Worm (Caenorhabditis elegans): ENCODE results near the gene Y49F6C.2.

The Y49F6C.2 gene

DNA sequence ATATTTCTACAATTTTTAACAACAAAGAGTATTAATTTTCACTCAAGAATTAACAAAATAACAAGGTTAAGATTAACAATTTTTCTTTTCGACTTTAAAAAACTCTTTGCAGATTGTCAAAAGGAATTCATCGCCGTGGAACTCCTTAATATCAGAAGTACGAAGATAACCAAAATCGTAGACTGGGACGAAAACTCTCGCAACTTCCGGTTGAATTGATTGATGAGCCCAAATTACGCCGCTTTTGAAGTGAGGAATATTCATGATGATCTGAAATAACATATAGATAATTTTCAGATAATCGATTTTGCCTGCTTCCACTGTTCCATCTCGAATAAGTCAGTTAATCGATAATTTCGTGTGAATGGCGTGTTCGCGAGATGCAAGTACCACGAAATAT, 34.7 kb upstream of the Y49F6C.2 start, which contains the start of gene F14D2.15:
F14D2.15 (minus strand) TSS at position 101 of the 400 bp plus-strand sequence.
- TF ChIP-seq ceh-28 (tag; optimal IDR thresholded peaks at IDR 0.05) (peak; percentile 49), Y75B8A.6 (GFP tag; IDR thresholded peaks at IDR 0.05) (no peak)

DNA sequence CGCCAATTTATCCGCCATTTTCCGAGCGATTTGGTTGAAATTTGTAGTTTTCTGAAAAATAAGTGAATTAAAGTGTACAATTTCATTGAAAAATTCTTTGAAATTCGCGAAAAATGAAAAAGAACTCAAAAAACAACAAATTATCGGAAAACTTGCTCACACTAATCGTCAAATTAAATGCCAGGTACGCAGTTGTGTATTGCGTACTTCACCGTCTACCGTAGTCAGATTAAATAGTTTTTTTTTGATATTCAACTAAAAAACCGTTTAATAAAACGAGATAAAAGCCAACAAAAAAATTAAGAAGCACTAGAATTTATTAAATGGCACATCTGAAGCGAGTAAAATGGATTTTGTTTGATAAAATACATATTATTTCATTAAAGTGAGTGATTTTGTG, 33.5 kb upstream of the Y49F6C.2 start, which contains the start of gene bath-28:
bath-28 (minus strand) TSS at position 51 of the 400 bp plus-strand sequence.
- TF ChIP-seq tag-97 (GFP tag; IDR thresholded peaks at IDR 0.05), result no peak
- TF ChIP-seq daf-16 (GFP tag; optimal IDR thresholded peaks at IDR 0.05), result no peak
- no peak for TF ChIP-seq daf-16 (tag; optimal IDR thresholded peaks at IDR 0.05)
- TF ChIP-seq nhr-111 (GFP tag; optimal IDR thresholded peaks at IDR 0.05), result no peak
- TF ChIP-seq madf-5 (GFP tag; IDR thresholded peaks at IDR 0.05), result no peak
- no peak for TF ChIP-seq nhr-41 (GFP tag; IDR thresholded peaks at IDR 0.05)
- no peak for TF ChIP-seq spr-3 (GFP tag; optimal IDR thresholded peaks at IDR 0.05)
- TF ChIP-seq cey-2 (tag; optimal IDR thresholded peaks at IDR 0.05; ENCODE audit: borderline replicate concordance, insufficient read depth), result no peak
- no peak for TF ChIP-seq ceh-44 (GFP tag; IDR thresholded peaks at IDR 0.05)
- TF ChIP-seq arid-1 (GFP tag; conservative IDR thresholded peaks at IDR 0.05), result no peak
- TF ChIP-seq fkh-10 (GFP tag; optimal IDR thresholded peaks at IDR 0.05), result no peak
- TF ChIP-seq madf-9 (GFP tag; conservative IDR thresholded peaks at IDR 0.05), result no peak
- TF ChIP-seq skn-1 (tag; optimal IDR thresholded peaks at IDR 0.05), result no peak
- TF ChIP-seq nhr-42 (GFP tag; IDR thresholded peaks at IDR 0.05), result no peak
- TF ChIP-seq gei-8 (GFP tag; optimal IDR thresholded peaks at IDR 0.05), result no peak
- no peak for TF ChIP-seq F10B5.3 (tag; optimal IDR thresholded peaks at IDR 0.05)
- TF ChIP-seq zfp-3 (GFP tag; conservative IDR thresholded peaks at IDR 0.05), result no peak
- no peak for TF ChIP-seq ceh-32 (tag; optimal IDR thresholded peaks at IDR 0.05; ENCODE audit: poor library complexity)

DNA sequence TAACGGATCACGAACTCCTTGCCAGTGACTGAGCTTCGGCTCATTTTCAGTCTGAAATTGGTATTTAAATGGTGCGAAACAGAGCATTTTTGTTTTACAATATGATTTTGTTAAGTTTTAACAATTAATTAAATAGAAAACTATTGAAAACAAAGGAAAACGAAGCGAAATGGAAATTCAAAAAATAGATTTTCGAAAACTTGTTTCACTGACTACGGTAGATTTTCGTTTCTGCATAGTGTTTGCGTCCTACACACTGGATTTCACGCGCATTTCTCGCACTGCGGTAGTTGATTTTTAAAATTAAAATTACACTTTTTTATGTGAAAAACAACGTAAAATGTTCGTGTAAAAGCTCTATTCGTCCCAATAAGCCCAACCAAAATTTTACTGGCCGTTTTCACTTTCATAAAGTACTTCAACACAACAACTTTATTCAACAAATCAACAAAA, 32.0 kb upstream of the Y49F6C.2 start, which contains the start of gene bath-30:
bath-30 (minus strand) TSS at position 51 of the 453 bp plus-strand sequence.
- TF ChIP-seq lin-38 (GFP tag; IDR thresholded peaks at IDR 0.05) (0 out of 2 replicates have a peak, but pooled peaks have one; percentile 12), hmg-1.1 (GFP tag; IDR thresholded peaks at IDR 0.05) (no peak)

DNA sequence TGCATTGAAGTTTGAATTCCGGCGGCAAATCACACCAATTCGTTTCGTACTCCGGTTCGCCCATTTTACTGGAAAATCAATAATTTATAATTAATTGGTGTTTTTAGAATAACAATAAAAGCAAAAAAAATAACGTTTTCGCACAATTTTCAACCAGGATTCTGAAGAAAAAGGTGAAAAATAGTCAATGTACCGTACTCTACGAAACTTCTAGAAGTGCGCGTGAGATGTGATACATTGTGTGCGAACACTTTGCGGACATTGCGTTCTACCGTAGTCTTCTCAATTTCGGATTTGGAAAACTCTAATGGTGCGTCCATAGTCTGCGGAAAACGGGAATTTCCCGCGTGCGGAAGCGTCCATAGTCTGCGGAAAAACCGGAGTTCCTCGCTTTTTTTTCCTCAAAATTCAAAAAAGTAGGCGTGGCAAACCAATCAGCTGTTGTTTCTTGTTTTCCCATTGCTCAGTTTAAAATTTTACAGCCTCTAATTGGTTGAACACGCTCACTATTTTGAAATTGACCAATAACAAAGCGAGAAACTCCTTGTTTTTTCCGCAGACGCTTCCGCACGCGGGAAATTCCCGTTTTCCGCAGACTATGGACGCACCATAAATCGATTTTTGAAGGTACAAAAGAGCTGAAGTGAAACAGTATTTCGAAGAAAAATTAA, 30.3 kb upstream of the Y49F6C.2 start, which contains the start of the genes F14D2.14 and bath-29:
F14D2.14 (minus strand) TSS at position 51 of the 671 bp plus-strand sequence.
bath-29 (plus strand) TSS at position 621 of the 671 bp plus-strand sequence.
- TF ChIP-seq R02D3.7 (tag; optimal IDR thresholded peaks at IDR 0.05), result no peak
- peak; percentile 33 for TF ChIP-seq aha-1 (tag)

DNA sequence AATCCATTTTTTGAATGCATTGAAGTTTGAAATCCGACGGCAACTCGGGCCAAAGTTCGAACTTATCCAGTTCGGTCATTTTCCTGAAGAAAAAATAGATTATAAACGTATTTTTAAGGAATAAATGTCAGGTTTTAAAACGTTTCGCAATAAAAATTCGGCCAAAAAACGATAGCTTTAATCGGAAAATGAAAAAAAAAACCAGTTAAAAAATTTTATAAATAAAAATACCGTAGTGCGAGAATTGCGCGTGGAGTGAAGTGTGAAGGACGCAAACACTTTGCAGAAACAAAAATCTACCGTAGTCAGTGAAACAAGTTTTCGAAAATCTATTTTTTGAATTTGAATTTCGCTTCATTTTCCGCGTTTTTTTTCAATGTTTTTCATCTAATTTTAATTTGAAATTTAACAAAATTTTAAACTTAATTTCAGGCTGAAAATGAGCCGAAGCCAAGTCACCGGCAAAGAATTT, 28.5 kb upstream of the Y49F6C.2 start, which contains the start of gene F14D2.8:
F14D2.8 (minus strand) TSS at position 51 of the 472 bp plus-strand sequence.
- no peak for TF ChIP-seq fkh-10 (GFP tag; optimal IDR thresholded peaks at IDR 0.05)
- no peak for TF ChIP-seq nhr-41 (GFP tag; IDR thresholded peaks at IDR 0.05)
- no peak for TF ChIP-seq dmd-8 (GFP tag; IDR thresholded peaks at IDR 0.05)
- TF ChIP-seq lsy-2 (tag; optimal IDR thresholded peaks at IDR 0.05), result no peak
- no peak for TF ChIP-seq D1046.2 (GFP tag; IDR thresholded peaks at IDR 0.05)
- no peak for TF ChIP-seq zip-2 (tag; optimal IDR thresholded peaks at IDR 0.05)
- TF ChIP-seq skn-1 (tag; optimal IDR thresholded peaks at IDR 0.05), result no peak
- no peak for TF ChIP-seq spr-3 (GFP tag; optimal IDR thresholded peaks at IDR 0.05)
- no peak for TF ChIP-seq nhr-25 (tag; optimal IDR thresholded peaks at IDR 0.05; ENCODE audit: borderline replicate concordance, insufficient read depth)
- no peak for TF ChIP-seq egl-27 (tag; optimal IDR thresholded peaks at IDR 0.05)
- no peak for TF ChIP-seq set-16 (GFP tag; IDR thresholded peaks at IDR 0.05)
- no peak for TF ChIP-seq lin-29 (GFP tag; IDR thresholded peaks at IDR 0.05)
- no peak for TF ChIP-seq jun-1 (tag; optimal IDR thresholded peaks at IDR 0.05)
- TF ChIP-seq hif-1 (tag; optimal IDR thresholded peaks at IDR 0.05), result no peak
- no peak for TF ChIP-seq Y75B8A.6 (GFP tag; IDR thresholded peaks at IDR 0.05)

All from whole organism, L4 larva.